Worm (Caenorhabditis elegans) whole organism, young adult: ENCODE data around the gene srh-136.
A peak's percentile ranks its signal among the peaks of the same experiment; 100 is the strongest.

Source experiments
- D2030.7 ChIP-seq: fragments of 200-800 bp; sonication (Bioruptor generic); IDR thresholded peaks from 2 replicates; pipeline ENCODE4 v1.3.6; 2022; ENCODE audit warnings: missing genetic modification reagents, missing genetic modification characterization, missing compliant biosample characterization
- F10E7.11 ChIP-seq: sonication (generic microtip); optimal IDR thresholded peaks from 2 replicates; lab custom pipeline; 2017; ENCODE audit warnings: mild to moderate bottlenecking, missing genetic modification characterization, moderate library complexity, missing compliant biosample characterization
- F23B12.7 ChIP-seq: sonication (generic microtip); optimal IDR thresholded peaks from 2 replicates; lab custom pipeline; 2017; ENCODE audit warnings: missing genetic modification characterization, mild to moderate bottlenecking, missing compliant biosample characterization, antibody characterized with exemption, moderate library complexity; ENCODE audit not compliant: insufficient read depth
- F49E8.2 ChIP-seq: sonication (generic microtip); optimal IDR thresholded peaks from 3 replicates; lab custom pipeline; 2017; ENCODE audit warnings: missing genetic modification characterization, mild to moderate bottlenecking, missing compliant biosample characterization, antibody characterized with exemption, moderate library complexity; ENCODE audit not compliant: insufficient read depth
- F52B5.7 ChIP-seq: sonication (generic microtip); optimal IDR thresholded peaks from 2 replicates; lab custom pipeline; 2016; ENCODE audit warnings: mild to moderate bottlenecking, missing genetic modification characterization, missing compliant biosample characterization
- F57C9.4 ChIP-seq: sonication (generic microtip); optimal IDR thresholded peaks from 2 replicates; lab custom pipeline; 2017; ENCODE audit warnings: mild to moderate bottlenecking, missing genetic modification characterization, missing compliant biosample characterization
- K12H6.12 ChIP-seq: fragments of 200-800 bp; sonication (Bioruptor generic); optimal IDR thresholded peaks from 2 replicates; lab custom pipeline; 2018; ENCODE audit warnings: mild to moderate bottlenecking, missing genetic modification characterization, missing compliant biosample characterization
- T07F8.4 ChIP-seq: sonication (generic microtip); optimal IDR thresholded peaks from 2 replicates; lab custom pipeline; 2016; ENCODE audit warnings: mild to moderate bottlenecking, missing genetic modification characterization, moderate library complexity, missing compliant biosample characterization
- Y79H2A.3 ChIP-seq: fragments of 200-800 bp; sonication (Bioruptor generic); conservative IDR thresholded peaks from 2 replicates; pipeline ENCODE4 v1.3.6; 2022; ENCODE audit warnings: missing genetic modification reagents, missing genetic modification characterization, missing compliant biosample characterization
- aptf-2 ChIP-seq: fragments of 200-800 bp; sonication (Bioruptor generic); conservative IDR thresholded peaks from 2 replicates; pipeline ENCODE4 v1.3.6; 2022; ENCODE audit warnings: missing genetic modification reagents, missing genetic modification characterization, missing compliant biosample characterization
- atf-7 ChIP-seq: sonication (generic microtip); optimal IDR thresholded peaks from 2 replicates; lab custom pipeline; 2017; ENCODE audit warnings: mild to moderate bottlenecking, missing genetic modification characterization, missing compliant biosample characterization
- athp-1 ChIP-seq: sonication (generic microtip); optimal IDR thresholded peaks from 2 replicates; lab custom pipeline; 2017; ENCODE audit warnings: mild to moderate bottlenecking, missing genetic modification characterization, missing compliant biosample characterization
- attf-6 ChIP-seq: fragments of 200-800 bp; sonication (Bioruptor generic); IDR thresholded peaks from 2 replicates; pipeline ENCODE4 v1.3.6; 2022; ENCODE audit warnings: missing genetic modification reagents, missing genetic modification characterization, missing compliant biosample characterization
- bed-1 ChIP-seq: fragments of 200-800 bp; sonication (Bioruptor generic); IDR thresholded peaks from 2 replicates; pipeline ENCODE4 v1.3.6; 2022; ENCODE audit warnings: missing genetic modification reagents, missing genetic modification characterization, missing compliant biosample characterization
- cebp-1 ChIP-seq, 2 experiments: fragments of 200-800 bp in 1 of 2; sonication (Bioruptor generic) in 1 of 2; sonication (generic microtip) in 1 of 2; IDR thresholded peaks in 1 of 2; optimal IDR thresholded peaks in 1 of 2; 2 replicates each; pipeline versions ENCODE4 v1.3.6 to Lab custom; 2017 to 2022; ENCODE audit warnings: missing compliant biosample characterization in 2 of 2, missing genetic modification characterization in 2 of 2, mild to moderate bottlenecking in 1 of 2, missing genetic modification reagents in 1 of 2, moderate library complexity in 1 of 2
- ceh-100 ChIP-seq: fragments of 200-800 bp; sonication (Bioruptor generic); IDR thresholded peaks from 2 replicates; pipeline ENCODE4 v1.3.6; 2022; ENCODE audit warnings: missing genetic modification reagents, missing genetic modification characterization, missing compliant biosample characterization
- ceh-27 ChIP-seq: fragments of 200-800 bp; sonication (Bioruptor generic); optimal IDR thresholded peaks from 2 replicates; lab custom pipeline; 2018; ENCODE audit warnings: mild to moderate bottlenecking, missing genetic modification characterization, moderate library complexity, missing compliant biosample characterization
- ceh-58 ChIP-seq: fragments of 200-800 bp; sonication (Bioruptor generic); IDR thresholded peaks from 2 replicates; pipeline ENCODE4 v1.3.6; 2022; ENCODE audit warnings: missing genetic modification characterization, missing compliant biosample characterization
- die-1 ChIP-seq: sonication (generic microtip); optimal IDR thresholded peaks from 2 replicates; lab custom pipeline; 2016; ENCODE audit warnings: missing genotype, mild to moderate bottlenecking, missing genetic modification characterization, missing compliant biosample characterization
- dox-1 ChIP-seq: fragments of 200-800 bp; sonication (Bioruptor generic); IDR thresholded peaks from 2 replicates; pipeline ENCODE4 v1.3.6; 2022; ENCODE audit warnings: missing genetic modification reagents, missing genetic modification characterization, missing compliant biosample characterization
- efl-1 ChIP-seq: fragments of 150-350 bp; optimal IDR thresholded peaks from 2 replicates; lab custom pipeline; 2014; ENCODE audit warnings: missing biosample characterization, missing genetic modification reagents, missing genetic modification characterization
- egl-44 ChIP-seq: fragments of 200-800 bp; sonication (Bioruptor generic); IDR thresholded peaks from 2 replicates; pipeline ENCODE4 v1.3.6; 2022; ENCODE audit warnings: missing genetic modification reagents, missing genetic modification characterization, missing compliant biosample characterization
- fkh-3 ChIP-seq: sonication (generic microtip); optimal IDR thresholded peaks from 2 replicates; lab custom pipeline; 2016; ENCODE audit warnings: mild to moderate bottlenecking, missing genetic modification characterization, missing compliant biosample characterization
- hmg-1.2 ChIP-seq: fragments of 200-800 bp; sonication (Bioruptor generic); IDR thresholded peaks from 2 replicates; pipeline ENCODE4 v1.3.6; 2022; ENCODE audit warnings: missing genetic modification reagents, missing genetic modification characterization, missing compliant biosample characterization
- hsf-1 ChIP-seq: fragments of 200-800 bp; sonication (Bioruptor generic); IDR thresholded peaks from 2 replicates; pipeline ENCODE4 v1.3.6; 2022; ENCODE audit warnings: missing genetic modification reagents, missing genetic modification characterization, missing compliant biosample characterization
- let-607 ChIP-seq, 2 experiments: fragments of 200-800 bp in 1 of 2; sonication (Bioruptor generic) in 1 of 2; sonication (generic microtip) in 1 of 2; optimal IDR thresholded peaks; 2 replicates each; lab custom pipeline; 2016 to 2018; ENCODE audit warnings: mild to moderate bottlenecking in 2 of 2, missing compliant biosample characterization in 2 of 2, missing genetic modification characterization in 2 of 2, moderate library complexity in 2 of 2, missing genotype in 1 of 2
- lin-54 ChIP-seq: fragments of 200-800 bp; sonication (Bioruptor generic); optimal IDR thresholded peaks from 2 replicates; lab custom pipeline; 2018; ENCODE audit warnings: mild to moderate bottlenecking, missing genetic modification characterization, missing compliant biosample characterization
- lir-1 ChIP-seq: fragments of 200-800 bp; sonication (Bioruptor generic); conservative IDR thresholded peaks from 2 replicates; pipeline ENCODE4 v1.3.6; 2022; ENCODE audit warnings: missing genetic modification reagents, missing genetic modification characterization, missing compliant biosample characterization
- lsl-1 ChIP-seq: fragments of 200-800 bp; sonication (Bioruptor generic); optimal IDR thresholded peaks from 2 replicates; lab custom pipeline; 2018; ENCODE audit warnings: mild to moderate bottlenecking, missing genetic modification characterization, moderate library complexity, missing compliant biosample characterization
- madf-3 ChIP-seq: fragments of 200-800 bp; sonication (Bioruptor generic); IDR thresholded peaks from 2 replicates; pipeline ENCODE4 v1.3.6; 2022; ENCODE audit warnings: missing genetic modification reagents, missing genetic modification characterization, missing compliant biosample characterization
- madf-8 ChIP-seq: fragments of 200-800 bp; sonication (Bioruptor generic); conservative IDR thresholded peaks from 2 replicates; pipeline ENCODE4 v1.3.6; 2022; ENCODE audit warnings: missing genetic modification reagents, missing genetic modification characterization, missing compliant biosample characterization
- nhr-80 ChIP-seq: sonication (generic microtip); optimal IDR thresholded peaks from 2 replicates; lab custom pipeline; 2016; ENCODE audit warnings: missing genetic modification characterization, missing compliant biosample characterization
- pbrm-1 ChIP-seq: fragments of 200-800 bp; sonication (Bioruptor generic); IDR thresholded peaks from 2 replicates; pipeline ENCODE4 v1.3.6; 2022; ENCODE audit warnings: missing genetic modification reagents, missing genetic modification characterization, missing compliant biosample characterization
- rcor-1 ChIP-seq: fragments of 200-800 bp; sonication (Bioruptor generic); IDR thresholded peaks from 2 replicates; pipeline ENCODE4 v1.3.6; 2022; ENCODE audit warnings: missing genetic modification reagents, missing genetic modification characterization, missing compliant biosample characterization
- repo-1 ChIP-seq: sonication (generic microtip); optimal IDR thresholded peaks from 2 replicates; lab custom pipeline; 2017; ENCODE audit warnings: mild to moderate bottlenecking, missing genetic modification characterization, missing compliant biosample characterization
- sea-2 ChIP-seq: fragments of 200-800 bp; sonication (Bioruptor generic); IDR thresholded peaks from 2 replicates; pipeline ENCODE4 v1.3.6; 2022; ENCODE audit warnings: missing genetic modification characterization, missing compliant biosample characterization
- snpc-1.1 ChIP-seq: sonication (generic microtip); optimal IDR thresholded peaks from 2 replicates; lab custom pipeline; 2017; ENCODE audit warnings: missing genetic modification characterization, mild to moderate bottlenecking, missing compliant biosample characterization, antibody characterized with exemption, moderate library complexity, missing genotype, missing genetic modification reagents; ENCODE audit not compliant: insufficient read depth
- snpc-1.3 ChIP-seq: sonication (generic microtip); optimal IDR thresholded peaks from 2 replicates; lab custom pipeline; 2017; ENCODE audit warnings: missing genetic modification characterization, mild to moderate bottlenecking, missing compliant biosample characterization, antibody characterized with exemption, moderate library complexity, missing genotype, missing genetic modification reagents; ENCODE audit not compliant: insufficient read depth
- tbp1 ChIP-seq: fragments of 200-800 bp; sonication (Bioruptor generic); optimal IDR thresholded peaks from 2 replicates; lab custom pipeline; 2018; ENCODE audit warnings: mild to moderate bottlenecking, missing genetic modification characterization, missing compliant biosample characterization
- tlf-1 ChIP-seq: fragments of 200-800 bp; sonication (Bioruptor generic); optimal IDR thresholded peaks from 2 replicates; lab custom pipeline; 2018; ENCODE audit warnings: mild to moderate bottlenecking, missing genetic modification characterization, missing compliant biosample characterization
- xnd-1 ChIP-seq: sonication (generic microtip); optimal IDR thresholded peaks from 2 replicates; lab custom pipeline; 2016; ENCODE audit warnings: missing genotype, missing genetic modification reagents, missing genetic modification characterization, missing compliant biosample characterization
- ztf-18 ChIP-seq: sonication (generic microtip); optimal IDR thresholded peaks from 2 replicates; lab custom pipeline; 2016; ENCODE audit warnings: missing genotype, mild to moderate bottlenecking, missing genetic modification characterization, missing compliant biosample characterization
- ztf-22 ChIP-seq: fragments of 200-800 bp; sonication (Bioruptor generic); optimal IDR thresholded peaks from 2 replicates; lab custom pipeline; 2018; ENCODE audit warnings: mild to moderate bottlenecking, missing genetic modification characterization, moderate library complexity, missing compliant biosample characterization
- ztf-25 ChIP-seq: fragments of 200-800 bp; sonication (Bioruptor generic); IDR thresholded peaks from 2 replicates; pipeline ENCODE4 v1.3.6; 2022; ENCODE audit warnings: missing genetic modification reagents, missing genetic modification characterization, missing compliant biosample characterization
- ztf-28 ChIP-seq: fragments of 200-800 bp; sonication (Bioruptor generic); IDR thresholded peaks from 2 replicates; pipeline ENCODE4 v1.3.6; 2022; ENCODE audit warnings: missing genetic modification reagents, missing genetic modification characterization, missing compliant biosample characterization
- ztf-6 ChIP-seq: fragments of 200-800 bp; sonication (Bioruptor generic); IDR thresholded peaks from 2 replicates; pipeline ENCODE4 v1.3.6; 2022; ENCODE audit warnings: missing genetic modification reagents, missing genetic modification characterization, missing compliant biosample characterization

The srh-136 gene

DNA sequence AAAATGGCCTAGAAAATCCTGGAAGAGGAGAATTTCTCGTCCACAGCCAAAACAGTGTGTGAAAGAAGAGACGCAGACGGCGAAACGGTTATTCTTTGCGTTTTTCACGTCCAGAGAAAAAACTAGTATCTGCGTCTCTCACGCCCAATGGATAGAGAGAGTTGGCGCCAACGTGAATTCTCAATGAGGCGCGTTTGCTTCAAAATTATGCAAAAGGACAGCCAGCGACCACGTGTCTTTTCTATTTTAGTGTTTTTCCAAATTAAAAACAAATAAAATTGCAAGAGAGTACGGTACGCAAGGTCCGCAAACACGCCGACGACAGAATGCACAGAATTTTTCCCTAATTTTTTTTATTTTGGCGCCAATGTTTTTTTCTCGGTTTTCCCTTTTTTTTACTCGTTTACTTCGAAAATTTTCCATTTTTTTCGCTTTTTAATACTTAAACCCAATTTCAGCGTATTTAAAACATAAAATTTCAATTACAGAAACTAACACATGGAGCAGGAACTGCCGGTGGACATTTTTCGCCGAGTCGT lies 40.6 kb upstream of the srh-136 start, which contains the start of gene Y32B12B.2:
Y32B12B.2 (plus strand) TSS at position 489 of the 539 bp plus-strand sequence.
- peak; percentile 54; the same call in 1 of the 2 replicates for TF ChIP-seq ceh-100 (GFP tag; lab: Robert Waterston, UW)
- no peak for TF ChIP-seq ztf-22
- no peak for TF ChIP-seq repo-1
- peak; percentile 41; the same call in 1 of the 2 replicates for TF ChIP-seq ztf-28 (GFP tag; lab: Robert Waterston, UW)
- TF ChIP-seq ceh-27 (GFP tag; lab: Kevin White, UChicago) = peak; percentile 8
- peak; percentile 57 for TF ChIP-seq lin-54
- peak; percentile 68; the same call in 1 of the 2 replicates for TF ChIP-seq pbrm-1 (GFP tag; lab: Robert Waterston, UW)
- TF ChIP-seq F10E7.11 (tag; lab: Kevin White, UChicago) = no peak
- TF ChIP-seq ztf-6 (GFP tag; lab: Robert Waterston, UW) = 0 out of 2 replicates have a peak, but pooled peaks have one; percentile 11
- peak; percentile 82 for TF ChIP-seq lsl-1
- TF ChIP-seq rcor-1 = 0 out of 2 replicates have a peak, but pooled peaks have one; percentile 15
- peak; percentile 33 for TF ChIP-seq F49E8.2 (tag; lab: Kevin White, UChicago)
- TF ChIP-seq madf-8 (GFP tag; lab: Robert Waterston, UW) = peak; percentile 40
- TF ChIP-seq sea-2 = 0 out of 2 replicates have a peak, but pooled peaks have one; percentile 32
- TF ChIP-seq attf-6 = peak; percentile 56
- peak; percentile 9 for TF ChIP-seq athp-1
- no peak for TF ChIP-seq snpc-1.1 (tag; lab: Kevin White, UChicago)
- 0 out of 2 replicates have a peak, but pooled peaks have one; percentile 32 for TF ChIP-seq cebp-1 (GFP tag; IDR thresholded peaks at IDR 0.05; lab: Robert Waterston, UW)
- TF ChIP-seq cebp-1 (tag; optimal IDR thresholded peaks at IDR 0.05; lab: Kevin White, UChicago) = no peak
- TF ChIP-seq xnd-1 (tag; lab: Kevin White, UChicago) = peak; percentile 38
- no peak for TF ChIP-seq nhr-80 (tag; lab: Kevin White, UChicago)
- no peak for TF ChIP-seq die-1
- TF ChIP-seq lir-1 (GFP tag; lab: Robert Waterston, UW) = peak; percentile 28; the same call in 1 of the 2 replicates
- peak; percentile 93 for TF ChIP-seq dox-1 (GFP tag; lab: Robert Waterston, UW)
- TF ChIP-seq aptf-2 (GFP tag; lab: Robert Waterston, UW) = 0 out of 2 replicates have a peak, but pooled peaks have one; percentile 5
- no peak for TF ChIP-seq F23B12.7 (tag; lab: Kevin White, UChicago)
- no peak for TF ChIP-seq fkh-3 (tag; lab: Kevin White, UChicago)
- peak in 1 of 2 experiments; percentile 52 for TF ChIP-seq let-607 (tag; optimal IDR thresholded peaks at IDR 0.05; lab: Kevin White, UChicago)
- TF ChIP-seq tlf-1 (GFP tag; lab: Kevin White, UChicago) = peak; percentile 31
- no peak for TF ChIP-seq F52B5.7 (tag; lab: Kevin White, UChicago)
- no peak for TF ChIP-seq snpc-1.3 (tag; lab: Kevin White, UChicago)
- TF ChIP-seq bed-1 (GFP tag; lab: Robert Waterston, UW) = peak; percentile 48; the same call in 1 of the 2 replicates
- no peak for TF ChIP-seq egl-44 (GFP tag; lab: Robert Waterston, UW)
- TF ChIP-seq atf-7 (tag; lab: Kevin White, UChicago) = no peak
- no peak for TF ChIP-seq F57C9.4 (tag; lab: Kevin White, UChicago)
- peak; percentile 31 for TF ChIP-seq K12H6.12
- TF ChIP-seq ztf-18 = peak; percentile 46
- TF ChIP-seq D2030.7 (GFP tag; lab: Robert Waterston, UW) = peak; percentile 67; the same call in 1 of the 2 replicates
- TF ChIP-seq madf-3 (GFP tag; lab: Robert Waterston, UW) = 0 out of 2 replicates have a peak, but pooled peaks have one; percentile 17
- TF ChIP-seq tbp1 (GFP tag; lab: Kevin White, UChicago) = peak; percentile 40
- TF ChIP-seq efl-1 = peak; percentile 66
- peak; percentile 81 for TF ChIP-seq hmg-1.2 (GFP tag; lab: Robert Waterston, UW)
- TF ChIP-seq Y79H2A.3 (GFP tag; lab: Robert Waterston, UW) = peak; percentile 64; the same call in 1 of the 2 replicates
- TF ChIP-seq ceh-58 (GFP tag; lab: Robert Waterston, UW) = no peak
- no peak for TF ChIP-seq T07F8.4
- no peak for TF ChIP-seq ztf-25
- TF ChIP-seq hsf-1 (GFP tag; lab: Robert Waterston, UW) = peak; percentile 61
